Fruit fly (Drosophila melanogaster): Measurements from ENCODE around the gene CG44194.

Gene CG44194

dm6 chr3R:13015811-13016766, 18.6 kb upstream of the CG44194 start (continued):
- TF ChIP-seq sqz (GFP tag; optimal IDR thresholded peaks at IDR 0.05) = peak; percentile 61
- TF ChIP-seq fru (optimal IDR thresholded peaks at IDR 0.05) = no peak
- TF ChIP-seq CG4820 (GFP tag; optimal IDR thresholded peaks at IDR 0.05) = no peak
- TF ChIP-seq fd96Cb (tag; optimal IDR thresholded peaks at IDR 0.05) = no peak
- TF ChIP-seq pita (GFP tag; optimal IDR thresholded peaks at IDR 0.05) = no peak
- peak in 1 of 3 experiments; percentile 38 for TF ChIP-seq Stat92E (GFP tag; optimal IDR thresholded peaks at IDR 0.05)
- no peak for TF ChIP-seq Atf-2 (GFP tag; optimal IDR thresholded peaks at IDR 0.05)
- no peak for TF ChIP-seq Hr78 (GFP tag; optimal IDR thresholded peaks at IDR 0.05)
- TF ChIP-seq cato (GFP tag; optimal IDR thresholded peaks at IDR 0.05; ENCODE audit: borderline replicate concordance) = no peak
- no peak for TF ChIP-seq Doc2 (GFP tag; IDR thresholded peaks at IDR 0.05)
- no peak for TF ChIP-seq CkIIα-i1 (GFP tag; IDR thresholded peaks at IDR 0.05)
- TF ChIP-seq pfk (GFP tag; optimal IDR thresholded peaks at IDR 0.05) = no peak
- TF ChIP-seq crol (GFP tag; IDR thresholded peaks at IDR 0.05) = no peak; the same call in none of the 2 replicates
- peak; percentile 86 for TF ChIP-seq CG6175 (GFP tag; IDR thresholded peaks at IDR 0.05)
- TF ChIP-seq salm (tag; optimal IDR thresholded peaks at IDR 0.05) = no peak
- TF ChIP-seq CG13424 (tag; optimal IDR thresholded peaks at IDR 0.05) = no peak
- no peak for TF ChIP-seq ranshi (GFP tag; IDR thresholded peaks at IDR 0.05)
- peak; percentile 37 for TF ChIP-seq CG10543 (GFP tag; optimal IDR thresholded peaks at IDR 0.05)
- TF ChIP-seq Mad (GFP tag; optimal IDR thresholded peaks at IDR 0.05) = no peak
- TF ChIP-seq Dip3 (GFP tag; optimal IDR thresholded peaks at IDR 0.05) = no peak
- no peak for TF ChIP-seq Ets65A (GFP tag)
- TF ChIP-seq CG9727 (GFP tag; optimal IDR thresholded peaks at IDR 0.05) = no peak
- TF ChIP-seq Bteb2 (GFP tag; optimal IDR thresholded peaks at IDR 0.05) = no peak
- no peak for TF ChIP-seq her (GFP tag; optimal IDR thresholded peaks at IDR 0.05)
- TF ChIP-seq CG9876 (GFP tag; optimal IDR thresholded peaks at IDR 0.05) = no peak
- TF ChIP-seq Camta (GFP tag; optimal IDR thresholded peaks at IDR 0.05) = no peak
- TF ChIP-seq org-1 (GFP tag; optimal IDR thresholded peaks at IDR 0.05) = no peak
- TF ChIP-seq E2f1 (GFP tag; IDR thresholded peaks at IDR 0.05) = no peak
- TF ChIP-seq Dll (GFP tag; IDR thresholded peaks at IDR 0.05; ENCODE audit: partially characterized antibody) = no peak
- no peak for TF ChIP-seq esg (GFP tag; conservative IDR thresholded peaks at IDR 0.05)
- TF ChIP-seq nom (GFP tag; optimal IDR thresholded peaks at IDR 0.05) = peak; percentile 68
- TF ChIP-seq Hand (GFP tag; optimal IDR thresholded peaks at IDR 0.05) = no peak
- no peak for TF ChIP-seq CG9817 (tag; optimal IDR thresholded peaks at IDR 0.05)
- no peak for TF ChIP-seq ind (GFP tag; optimal IDR thresholded peaks at IDR 0.05)
- TF ChIP-seq CG13624 (GFP tag; optimal IDR thresholded peaks at IDR 0.05) = no peak
- no peak for TF ChIP-seq CG7745 (tag; optimal IDR thresholded peaks at IDR 0.05)
- no peak for TF ChIP-seq Antp (GFP tag; optimal IDR thresholded peaks at IDR 0.05)
- no peak for TF ChIP-seq NC2α (GFP tag; optimal IDR thresholded peaks at IDR 0.05)
- TF ChIP-seq CG11247 (GFP tag; IDR thresholded peaks at IDR 0.05) = no peak
- TF ChIP-seq tna (GFP tag; IDR thresholded peaks at IDR 0.05; ENCODE audit: partially characterized antibody) = no peak
- TF ChIP-seq CG9215 (GFP tag; IDR thresholded peaks at IDR 0.05) = no peak
- TF ChIP-seq unpg (GFP tag; optimal IDR thresholded peaks at IDR 0.05) = no peak
- TF ChIP-seq Med (GFP tag) = peak; percentile 82
- 0 out of 2 replicates have a peak, but pooled peaks have one; percentile 3 for TF ChIP-seq CG9932 (GFP tag; IDR thresholded peaks at IDR 0.05)
- peak in 1 of 2 experiments; percentile 41 for TF ChIP-seq bsh (GFP tag; optimal IDR thresholded peaks at IDR 0.05)
- no peak for TF ChIP-seq fu2 (GFP tag; optimal IDR thresholded peaks at IDR 0.05)
- TF ChIP-seq oc (tag; optimal IDR thresholded peaks at IDR 0.05) = no peak
- TF ChIP-seq pum (GFP tag; optimal IDR thresholded peaks at IDR 0.05) = no peak
- TF ChIP-seq Asciz (GFP tag; optimal IDR thresholded peaks at IDR 0.05) = no peak

All from whole organism, embryonic.